Worm (Caenorhabditis elegans) whole organism, late embryonic: Measurements from ENCODE around the gene dhhc-5.

Experiments
- C08G9.2 ChIP-seq: sonication (generic microtip); optimal IDR thresholded peaks from 2 replicates; lab custom pipeline; 2016; ENCODE audit warnings: mild to moderate bottlenecking, missing genetic modification characterization, moderate library complexity, missing compliant biosample characterization
- C38D4.7 ChIP-seq: fragments of 200-800 bp; sonication (Bioruptor generic); optimal IDR thresholded peaks from 2 replicates; lab custom pipeline; 2018; ENCODE audit warnings: mild to moderate bottlenecking, missing genetic modification characterization, moderate library complexity, missing compliant biosample characterization
- F13H6.1 ChIP-seq: sonication (generic microtip); optimal IDR thresholded peaks from 2 replicates; lab custom pipeline; 2016; ENCODE audit warnings: missing genetic modification characterization, missing compliant biosample characterization
- Y22D7AL.16 ChIP-seq: sonication (generic microtip); optimal IDR thresholded peaks from 2 replicates; lab custom pipeline; 2016; ENCODE audit warnings: missing genetic modification characterization, missing compliant biosample characterization
- ceh-18 ChIP-seq: sonication (generic microtip); optimal IDR thresholded peaks from 2 replicates; lab custom pipeline; 2016; ENCODE audit warnings: missing genetic modification characterization, missing compliant biosample characterization
- ceh-19 ChIP-seq: fragments of 200-800 bp; sonication (Bioruptor generic); optimal IDR thresholded peaks from 2 replicates; lab custom pipeline; 2018; ENCODE audit warnings: mild to moderate bottlenecking, missing genetic modification characterization, missing compliant biosample characterization
- ceh-2 ChIP-seq: sonication (generic microtip); optimal IDR thresholded peaks from 2 replicates; lab custom pipeline; 2016; ENCODE audit warnings: missing genotype, missing genetic modification characterization, missing compliant biosample characterization
- ceh-22 ChIP-seq: sonication (generic microtip); optimal IDR thresholded peaks from 2 replicates; lab custom pipeline; 2017; ENCODE audit warnings: missing biosample characterization, missing genetic modification characterization
- ceh-24 ChIP-seq: sonication (generic microtip); optimal IDR thresholded peaks from 2 replicates; lab custom pipeline; 2016; ENCODE audit warnings: mild to moderate bottlenecking, missing genetic modification characterization, missing compliant biosample characterization
- ceh-30 ChIP-seq: fragments of 150-350 bp; optimal IDR thresholded peaks from 2 replicates; lab custom pipeline; 2014; ENCODE audit warnings: missing biosample characterization, missing genetic modification characterization
- ceh-48 ChIP-seq: sonication (generic microtip); optimal IDR thresholded peaks from 2 replicates; lab custom pipeline; 2016; ENCODE audit warnings: missing genetic modification characterization, inconsistent platforms, missing compliant biosample characterization
- ceh-6 ChIP-seq: fragments of 200-800 bp; sonication (Bioruptor generic); optimal IDR thresholded peaks from 2 replicates; lab custom pipeline; 2018; ENCODE audit warnings: mild to moderate bottlenecking, missing genetic modification characterization, missing compliant biosample characterization
- dmd-4 ChIP-seq: sonication (generic microtip); optimal IDR thresholded peaks from 2 replicates; lab custom pipeline; 2016; ENCODE audit warnings: borderline replicate concordance, missing genetic modification characterization, missing compliant biosample characterization
- elt-2 ChIP-seq: sonication (generic microtip); optimal IDR thresholded peaks from 2 replicates; lab custom pipeline; 2016; ENCODE audit warnings: missing genetic modification reagents, missing genetic modification characterization, missing compliant biosample characterization
- ets-4 ChIP-seq: sonication (generic microtip); optimal IDR thresholded peaks from 2 replicates; lab custom pipeline; 2016; ENCODE audit warnings: missing genetic modification characterization, missing compliant biosample characterization
- fax-1 ChIP-seq: sonication (generic microtip); optimal IDR thresholded peaks from 2 replicates; lab custom pipeline; 2016; ENCODE audit warnings: missing genotype, missing genetic modification characterization, missing compliant biosample characterization
- gmeb-2 ChIP-seq: sonication (generic microtip); optimal IDR thresholded peaks from 2 replicates; lab custom pipeline; 2016; ENCODE audit warnings: missing genetic modification characterization, inconsistent platforms, missing compliant biosample characterization
- hlh-13 ChIP-seq: fragments of 200-800 bp; sonication (Bioruptor generic); optimal IDR thresholded peaks from 2 replicates; lab custom pipeline; 2018; ENCODE audit warnings: mild to moderate bottlenecking, missing genetic modification characterization, missing compliant biosample characterization
- hlh-8 ChIP-seq: sonication (generic microtip); optimal IDR thresholded peaks from 2 replicates; lab custom pipeline; 2016; ENCODE audit warnings: missing genotype, missing genetic modification characterization, missing compliant biosample characterization
- mec-3 ChIP-seq: sonication (generic microtip); optimal IDR thresholded peaks from 2 replicates; lab custom pipeline; 2016; ENCODE audit warnings: borderline replicate concordance, missing genetic modification characterization, missing compliant biosample characterization
- nfya-1 ChIP-seq: sonication (generic microtip); optimal IDR thresholded peaks from 2 replicates; lab custom pipeline; 2017; ENCODE audit warnings: missing genetic modification characterization, mild to moderate bottlenecking, missing compliant biosample characterization, antibody characterized with exemption, moderate library complexity
- nhr-11 ChIP-seq: fragments of 150-350 bp; optimal IDR thresholded peaks from 2 replicates; lab custom pipeline; 2014; ENCODE audit warnings: missing biosample characterization, missing genetic modification characterization
- nhr-232 ChIP-seq: sonication (generic microtip); optimal IDR thresholded peaks from 2 replicates; lab custom pipeline; 2016; ENCODE audit warnings: missing genetic modification characterization, missing compliant biosample characterization
- npax-4 ChIP-seq: sonication (generic microtip); optimal IDR thresholded peaks from 2 replicates; lab custom pipeline; 2016; ENCODE audit warnings: missing genetic modification characterization, missing compliant biosample characterization
- pat-9 ChIP-seq: fragments of 200-800 bp; sonication (Bioruptor generic); optimal IDR thresholded peaks from 2 replicates; lab custom pipeline; 2018; ENCODE audit warnings: mild to moderate bottlenecking, missing genetic modification characterization, moderate library complexity, missing compliant biosample characterization
- pha-2 ChIP-seq: sonication (generic microtip); optimal IDR thresholded peaks from 2 replicates; lab custom pipeline; 2017; ENCODE audit warnings: mild to moderate bottlenecking, missing genetic modification characterization, missing compliant biosample characterization
- pha-4 ChIP-seq: fragments of 150-350 bp; optimal IDR thresholded peaks from 2 replicates; lab custom pipeline; 2018; ENCODE audit warnings: missing biosample characterization, missing genetic modification reagents, missing genetic modification characterization
- pros-1 ChIP-seq: fragments of 150-350 bp; optimal IDR thresholded peaks from 2 replicates; lab custom pipeline; 2014; ENCODE audit warnings: missing biosample characterization, missing genetic modification reagents, missing genetic modification characterization
- ref-2 ChIP-seq: sonication (generic microtip); optimal IDR thresholded peaks from 2 replicates; lab custom pipeline; 2016; ENCODE audit warnings: missing genetic modification characterization, missing compliant biosample characterization
- rnt-1 ChIP-seq: sonication (generic microtip); optimal IDR thresholded peaks from 2 replicates; lab custom pipeline; 2016; ENCODE audit warnings: missing genetic modification characterization, missing compliant biosample characterization
- sdc-2 ChIP-seq: sonication (generic microtip); optimal IDR thresholded peaks from 2 replicates; lab custom pipeline; 2016; ENCODE audit warnings: missing genotype, missing genetic modification characterization, missing compliant biosample characterization
- sox-2 ChIP-seq: fragments of 200-800 bp; sonication (Bioruptor generic); IDR thresholded peaks from 2 replicates; pipeline ENCODE4 v1.3.6; 2022; ENCODE audit warnings: missing genetic modification reagents, missing genetic modification characterization, missing compliant biosample characterization
- sox-4 ChIP-seq: sonication (generic microtip); optimal IDR thresholded peaks from 2 replicates; lab custom pipeline; 2017; ENCODE audit warnings: mild to moderate bottlenecking, missing genetic modification characterization, inconsistent platforms, missing compliant biosample characterization
- ttx-3 ChIP-seq: sonication (generic microtip); optimal IDR thresholded peaks from 2 replicates; lab custom pipeline; 2016; ENCODE audit warnings: missing genetic modification reagents, missing genetic modification characterization, missing compliant biosample characterization
- unc-3 ChIP-seq, 2 experiments: fragments of 200-800 bp in 1 of 2; sonication (Bioruptor generic) in 1 of 2; sonication (generic microtip) in 1 of 2; conservative IDR thresholded peaks in 1 of 2; optimal IDR thresholded peaks in 1 of 2; 2 replicates each; pipeline versions ENCODE4 v1.3.6 to Lab custom; 2016 to 2022; ENCODE audit warnings: missing compliant biosample characterization in 2 of 2, missing genetic modification characterization in 2 of 2, missing genetic modification reagents in 1 of 2
- unc-42 ChIP-seq: sonication (generic microtip); optimal IDR thresholded peaks from 2 replicates; lab custom pipeline; 2016; ENCODE audit warnings: missing genotype, missing genetic modification characterization, missing compliant biosample characterization
- unc-55 ChIP-seq: sonication (generic microtip); optimal IDR thresholded peaks from 2 replicates; lab custom pipeline; 2017; ENCODE audit warnings: missing biosample characterization, missing genetic modification reagents, missing genetic modification characterization
- unc-86 ChIP-seq: sonication (generic microtip); optimal IDR thresholded peaks from 2 replicates; lab custom pipeline; 2016; ENCODE audit warnings: missing genetic modification characterization, missing compliant biosample characterization
- zip-5 ChIP-seq: sonication (generic microtip); optimal IDR thresholded peaks from 2 replicates; lab custom pipeline; 2016; ENCODE audit warnings: missing genetic modification characterization, missing compliant biosample characterization
- ztf-16 ChIP-seq: sonication (generic microtip); optimal IDR thresholded peaks from 2 replicates; lab custom pipeline; 2017; ENCODE audit warnings: missing genetic modification characterization, missing compliant biosample characterization

Gene dhhc-5

ce11 chrIII:6822790-6823189 is 26.1 kb downstream of the dhhc-5 start:
- no peak for TF ChIP-seq unc-3 (GFP tag; conservative IDR thresholded peaks at IDR 0.05; lab: Robert Waterston, UW)
- TF ChIP-seq unc-3 (tag; optimal IDR thresholded peaks at IDR 0.05; lab: Kevin White, UChicago): no peak
- TF ChIP-seq nhr-11: no peak
- TF ChIP-seq npax-4: no peak
- no peak for TF ChIP-seq fax-1 (tag; lab: Kevin White, UChicago)
- no peak for TF ChIP-seq F13H6.1 (tag; lab: Kevin White, UChicago)
- no peak for TF ChIP-seq Y22D7AL.16 (tag; lab: Kevin White, UChicago)
- TF ChIP-seq ets-4: no peak
- TF ChIP-seq C38D4.7 (GFP tag; lab: Kevin White, UChicago): no peak
- TF ChIP-seq pros-1 (tag; lab: Kevin White, UChicago): no peak
- no peak for TF ChIP-seq rnt-1 (tag; lab: Kevin White, UChicago)
- no peak for TF ChIP-seq C08G9.2 (tag; lab: Kevin White, UChicago)
- no peak for TF ChIP-seq pha-2 (tag; lab: Kevin White, UChicago)
- TF ChIP-seq zip-5 (tag; lab: Kevin White, UChicago): no peak

DNA sequence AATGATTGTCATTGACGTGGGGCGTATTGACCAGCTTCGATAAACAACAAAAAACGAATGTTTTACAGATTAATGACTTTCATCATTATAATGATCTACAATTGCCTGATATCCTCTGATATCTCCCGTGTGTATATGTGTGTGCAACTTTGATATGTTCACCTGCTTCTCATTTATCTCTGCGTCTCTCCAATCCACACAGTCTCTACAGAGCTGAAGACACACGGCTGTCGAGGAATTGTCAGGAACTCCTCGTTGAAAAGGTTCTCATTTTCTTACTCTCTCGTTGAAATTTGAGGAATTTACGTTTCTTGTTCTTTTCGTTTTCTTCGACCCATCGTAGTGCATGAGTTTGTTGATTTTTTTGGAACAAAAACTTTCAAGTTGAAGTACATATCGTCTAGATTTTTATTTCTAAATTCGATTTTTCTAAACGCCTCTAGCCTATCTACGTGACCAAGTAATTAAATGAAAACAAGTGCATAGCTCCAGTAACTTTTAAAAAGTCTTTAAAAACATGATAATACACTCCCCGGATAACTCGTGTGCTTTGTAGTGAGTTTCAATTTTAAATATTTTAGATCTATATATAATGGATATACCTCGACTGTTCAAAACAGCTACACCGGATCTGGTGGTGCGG is 28.4 kb downstream of the dhhc-5 start, which contains the start of gene ten-1:
Gene ten-1, plus strand, starts transcription at position 593 of the 643 bp plus-strand sequence.
- TF ChIP-seq ceh-48 (tag; lab: Kevin White, UChicago) (no peak), unc-55 (GFP tag; lab: Kevin White, UChicago) (peak; percentile 69)

DNA sequence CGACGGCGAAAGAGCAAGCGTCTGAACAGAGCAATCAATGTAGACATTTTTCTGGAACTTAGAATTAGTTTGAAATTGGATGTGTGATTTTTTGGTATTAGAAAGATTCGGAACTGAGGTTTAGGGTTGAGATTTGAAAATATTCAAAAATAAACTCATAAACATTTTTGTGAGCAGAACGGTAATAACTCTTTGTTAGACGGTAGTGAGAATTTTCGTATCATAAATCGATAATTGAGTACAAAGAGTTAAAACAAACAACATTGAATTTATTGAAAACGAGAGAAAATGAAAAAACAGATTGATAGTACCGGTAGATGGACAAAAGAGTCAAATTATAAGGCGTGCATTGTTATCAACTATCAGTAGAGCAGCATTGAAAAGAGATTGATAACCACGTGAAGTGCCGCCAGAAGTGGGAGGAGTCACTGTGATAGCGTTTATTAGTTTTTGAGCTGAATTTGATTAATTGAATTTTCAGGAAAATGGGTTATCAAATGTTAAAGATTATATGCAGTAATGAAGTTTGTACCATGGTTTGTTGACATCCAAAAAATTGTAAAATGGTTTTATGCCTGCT is 29.4 kb downstream of the dhhc-5 start, which contains the start of gene F28F5.6:
Gene F28F5.6, minus strand, starts transcription at position 51 of the 580 bp plus-strand sequence.
- TF ChIP-seq elt-2 (tag; lab: Kevin White, UChicago) (peak; percentile 68), ceh-2 (tag; lab: Kevin White, UChicago) (no peak)

ce11 chrIII:6818037-6818436 is 30.8 kb downstream of the dhhc-5 start:
- TF ChIP-seq ztf-16 (no peak), ceh-19 (GFP tag; lab: Kevin White, UChicago) (no peak), unc-86 (tag; lab: Kevin White, UChicago) (no peak), C38D4.7 (GFP tag; lab: Kevin White, UChicago) (no peak), C08G9.2 (tag; lab: Kevin White, UChicago) (no peak), gmeb-2 (tag; lab: Kevin White, UChicago) (no peak)

DNA sequence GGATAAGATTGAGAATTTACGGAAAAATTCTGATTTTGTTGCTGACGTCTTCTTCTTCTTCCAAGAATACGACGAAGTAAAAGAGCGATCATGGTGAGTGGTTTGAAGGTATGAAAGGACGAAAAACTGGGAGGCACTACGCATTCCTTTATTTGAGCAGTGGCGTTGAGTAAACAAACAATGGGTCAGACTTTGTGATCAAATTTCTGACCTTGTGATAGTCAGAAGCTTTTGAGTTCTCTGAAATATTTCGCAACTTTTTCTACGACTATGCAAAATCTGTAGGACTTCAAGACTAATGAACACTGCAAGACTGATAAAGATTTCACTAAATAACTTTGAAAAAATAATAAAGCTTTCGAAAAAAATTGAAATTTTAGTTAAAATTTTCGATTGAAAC is 31.9 kb downstream of the dhhc-5 start, which contains the start of gene F28F5.4:
Gene F28F5.4, minus strand, starts transcription at position 104 of the 400 bp plus-strand sequence.
- TF ChIP-seq ttx-3: no peak
- no peak for TF ChIP-seq hlh-8 (tag; lab: Kevin White, UChicago)
- TF ChIP-seq ceh-22 (tag; lab: Kevin White, UChicago): no peak
- TF ChIP-seq unc-42 (tag; lab: Kevin White, UChicago): no peak
- TF ChIP-seq F13H6.1 (tag; lab: Kevin White, UChicago): no peak
- no peak for TF ChIP-seq hlh-13 (GFP tag; lab: Kevin White, UChicago)
- TF ChIP-seq nhr-11: no peak
- no peak for TF ChIP-seq nhr-232 (tag; lab: Kevin White, UChicago)
- no peak for TF ChIP-seq ets-4

DNA sequence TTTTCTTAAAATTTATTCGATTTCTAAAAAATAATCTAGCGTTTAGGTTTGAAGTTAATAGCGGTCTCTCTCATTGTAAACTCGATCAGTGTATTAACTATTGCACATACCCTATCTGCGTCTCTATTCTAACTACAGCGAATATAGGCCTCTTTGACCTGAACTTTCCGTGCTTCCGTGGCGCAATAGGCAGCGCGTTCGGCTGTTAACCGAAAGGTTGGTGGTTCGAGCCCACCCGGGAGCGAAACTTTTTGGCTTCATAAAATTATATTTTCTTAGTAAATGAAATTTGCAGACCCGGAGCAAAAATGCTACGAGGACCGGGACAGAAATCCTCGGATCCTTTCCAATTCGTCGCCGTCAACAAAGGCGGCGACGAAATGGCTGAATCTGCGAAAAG is 43.5 kb downstream of the dhhc-5 start:
- TF ChIP-seq sox-2 (GFP tag; lab: Robert Waterston, UW) (no peak), sdc-2 (tag; lab: Kevin White, UChicago) (peak; percentile 27), ref-2 (tag; lab: Kevin White, UChicago) (peak; percentile 15), C38D4.7 (GFP tag; lab: Kevin White, UChicago) (peak; percentile 39), dmd-4 (tag; lab: Kevin White, UChicago) (peak; percentile 35), gmeb-2 (tag; lab: Kevin White, UChicago) (peak; percentile 44), unc-86 (tag; lab: Kevin White, UChicago) (peak; percentile 65), nhr-11 (no peak), ceh-6 (GFP tag; lab: Kevin White, UChicago) (peak; percentile 41), pat-9 (tag; lab: Kevin White, UChicago) (no peak), mec-3 (tag; lab: Kevin White, UChicago) (no peak), ets-4 (no peak), sox-4 (tag; lab: Kevin White, UChicago) (peak; percentile 33), elt-2 (tag; lab: Kevin White, UChicago) (peak; percentile 47), ceh-18 (tag; lab: Kevin White, UChicago) (peak; percentile 26), pha-4 (tag; lab: Kevin White, UChicago) (no peak), ceh-30 (tag; lab: Kevin White, UChicago) (no peak), nfya-1 (tag; lab: Kevin White, UChicago) (no peak), ceh-24 (tag; lab: Kevin White, UChicago) (no peak), ceh-2 (tag; lab: Kevin White, UChicago) (no peak)
